Fruit fly (Drosophila melanogaster) whole organism, prepupa: ENCODE results near the gene Or22b.

Experiments used
- CG11294 ChIP-seq: fragments of 200-800 bp; sonication (Bioruptor generic); IDR thresholded peaks from 2 replicates; pipeline ENCODE4 v1.3.6; 2022; ENCODE audit warnings: missing biosample characterization, missing genetic modification characterization
- Eip78C ChIP-seq: fragments of 200-800 bp; sonication (Bioruptor generic); peaks from one replicate; lab custom pipeline; 2016; ENCODE audit warnings: missing biosample characterization, missing genetic modification characterization
- Sox15 ChIP-seq: fragments of 200-800 bp; sonication (Bioruptor generic); optimal IDR thresholded peaks from 3 replicates; lab custom pipeline; 2016; ENCODE audit warnings: missing biosample characterization, missing genetic modification characterization

- TF ChIP-seq CG11294 (GFP tag; lab: Robert Waterston, UW): no peak
- no peak for TF ChIP-seq Sox15 (GFP tag; lab: Kevin White, UChicago)
- TF ChIP-seq Eip78C (GFP tag; lab: Kevin White, UChicago): no peak
Observed at dm6 chr2L:1547860-1548259, 25.4 kb downstream of the Or22b start.
